Fruit fly (Drosophila melanogaster) whole organism, embryonic: ENCODE results near the gene PIP82.

Source experiments
- Blimp-1 ChIP-seq: fragments of 200-800 bp; sonication (Bioruptor generic); optimal IDR thresholded peaks from 3 replicates; lab custom pipeline; 2018; ENCODE audit warnings: missing biosample characterization, missing genetic modification characterization, mild to moderate bottlenecking, moderate library complexity, missing genetic modification reagents
- BtbVII ChIP-seq: fragments of 200-800 bp; sonication (Bioruptor generic); optimal IDR thresholded peaks from 3 replicates; lab custom pipeline; 2017; ENCODE audit warnings: missing biosample characterization, mild to moderate bottlenecking, missing genetic modification characterization
- C15 ChIP-seq: fragments of 200-800 bp; sonication (Bioruptor generic); IDR thresholded peaks from 3 replicates; pipeline ENCODE4 v1.3.6; 2022; ENCODE audit warnings: missing biosample characterization, missing genetic modification characterization
- CG10565 ChIP-seq: fragments of 200-800 bp; sonication (Bioruptor generic); optimal IDR thresholded peaks from 3 replicates; lab custom pipeline; 2016; ENCODE audit warnings: missing biosample characterization, mild to moderate bottlenecking, missing genetic modification characterization
- CG11456 ChIP-seq: fragments of 200-800 bp; sonication (Bioruptor generic); IDR thresholded peaks from 3 replicates; pipeline ENCODE4 v1.3.6; 2022; ENCODE audit warnings: missing biosample characterization, missing genetic modification characterization
- CG11723 ChIP-seq: fragments of 200-800 bp; sonication (Bioruptor generic); optimal IDR thresholded peaks from 2 replicates; lab custom pipeline; 2017; ENCODE audit warnings: missing biosample characterization, mild to moderate bottlenecking, missing genetic modification characterization
- CG13123 ChIP-seq: fragments of 200-800 bp; sonication (Bioruptor generic); optimal IDR thresholded peaks from 2 replicates; lab custom pipeline; 2016; ENCODE audit warnings: missing biosample characterization, missing genetic modification characterization
- CG14014 ChIP-seq: fragments of 200-800 bp; sonication (Bioruptor generic); IDR thresholded peaks from 2 replicates; pipeline ENCODE4 v1.3.6; 2022; ENCODE audit warnings: missing biosample characterization, missing genetic modification characterization
- CG14050 ChIP-seq: fragments of 200-800 bp; sonication (Bioruptor generic); IDR thresholded peaks from 3 replicates; pipeline ENCODE4 v1.3.6; 2022; ENCODE audit warnings: missing biosample characterization, missing genetic modification characterization
- CG16813 ChIP-seq: fragments of 200-800 bp; sonication (Bioruptor generic); IDR thresholded peaks from 3 replicates; pipeline ENCODE4 v1.3.6; 2022; ENCODE audit warnings: missing biosample characterization, missing genetic modification characterization; ENCODE audit not compliant: partially characterized antibody
- CG18599 ChIP-seq: fragments of 200-800 bp; sonication (Bioruptor generic); optimal IDR thresholded peaks from 3 replicates; lab custom pipeline; 2017; ENCODE audit warnings: missing biosample characterization, missing genetic modification characterization, mild to moderate bottlenecking, moderate library complexity, missing genetic modification reagents
- CG3281 ChIP-seq: fragments of 200-800 bp; sonication (Bioruptor generic); optimal IDR thresholded peaks from 3 replicates; lab custom pipeline; 2017; ENCODE audit warnings: missing biosample characterization, mild to moderate bottlenecking, missing genetic modification characterization
- CG33557 ChIP-seq: fragments of 200-800 bp; sonication (Bioruptor generic); optimal IDR thresholded peaks from 2 replicates; lab custom pipeline; 2019; ENCODE audit warnings: missing biosample characterization, mild to moderate bottlenecking, missing genetic modification characterization, moderate library complexity
- CG3847 ChIP-seq: fragments of 200-800 bp; sonication (Bioruptor generic); IDR thresholded peaks from 2 replicates; pipeline ENCODE4 v1.3.6; 2022; ENCODE audit warnings: missing biosample characterization, missing genetic modification characterization
- CG4328 ChIP-seq: fragments of 200-800 bp; sonication (Bioruptor generic); optimal IDR thresholded peaks from 3 replicates; lab custom pipeline; 2017; ENCODE audit warnings: missing biosample characterization, missing genetic modification reagents, missing genetic modification characterization
- CG5180 ChIP-seq: fragments of 200-800 bp; sonication (Bioruptor generic); optimal IDR thresholded peaks from 3 replicates; lab custom pipeline; 2017; ENCODE audit warnings: missing biosample characterization, missing genetic modification characterization, mild to moderate bottlenecking, moderate library complexity, missing genetic modification reagents
- CG6813 ChIP-seq: fragments of 200-800 bp; sonication (Bioruptor generic); optimal IDR thresholded peaks from 2 replicates; lab custom pipeline; 2017; ENCODE audit warnings: missing biosample characterization, missing genetic modification characterization, mild to moderate bottlenecking, moderate library complexity, missing genetic modification reagents
- CG7786 ChIP-seq: fragments of 200-800 bp; sonication (Bioruptor generic); optimal IDR thresholded peaks from 2 replicates; lab custom pipeline; 2016; ENCODE audit warnings: missing biosample characterization, missing genetic modification characterization
- CG8089 ChIP-seq: fragments of 200-800 bp; sonication (Bioruptor generic); optimal IDR thresholded peaks from 3 replicates; lab custom pipeline; 2016; ENCODE audit warnings: missing biosample characterization, missing genetic modification characterization
- CG9437 ChIP-seq: fragments of 200-800 bp; sonication (Bioruptor generic); optimal IDR thresholded peaks from 2 replicates; lab custom pipeline; 2018; ENCODE audit warnings: missing biosample characterization, mild to moderate bottlenecking, missing genetic modification characterization
- CG9797 ChIP-seq: fragments of 200-800 bp; sonication (Bioruptor generic); optimal IDR thresholded peaks from 3 replicates; lab custom pipeline; 2018; ENCODE audit warnings: missing biosample characterization, mild to moderate bottlenecking, missing genetic modification characterization
- CG9876 ChIP-seq: fragments of 200-800 bp; sonication (Bioruptor generic); optimal IDR thresholded peaks from 2 replicates; lab custom pipeline; 2016; ENCODE audit warnings: missing biosample characterization, missing genetic modification characterization
- Dad ChIP-seq: fragments of 200-800 bp; sonication (Bioruptor generic); optimal IDR thresholded peaks from 3 replicates; lab custom pipeline; 2016; ENCODE audit warnings: missing biosample characterization, missing genetic modification characterization
- HLH54F ChIP-seq: fragments of 200-800 bp; sonication (Bioruptor generic); optimal IDR thresholded peaks from 3 replicates; lab custom pipeline; 2016; ENCODE audit warnings: missing biosample characterization, missing genetic modification characterization
- Hey ChIP-seq: fragments of 200-800 bp; sonication (Bioruptor generic); optimal IDR thresholded peaks from 3 replicates; lab custom pipeline; 2018; ENCODE audit warnings: missing biosample characterization, mild to moderate bottlenecking, missing genetic modification characterization
- Hr39 ChIP-seq: fragments of >200 bp; optimal IDR thresholded peaks from 2 replicates; lab custom pipeline; 2017
- Oaz ChIP-seq: fragments of 200-800 bp; sonication (Bioruptor generic); IDR thresholded peaks from 2 replicates; pipeline ENCODE4 v1.3.6; 2022; ENCODE audit warnings: missing biosample characterization, missing genetic modification characterization
- Side ChIP-seq: fragments of 200-800 bp; sonication (Bioruptor generic); optimal IDR thresholded peaks from 2 replicates; lab custom pipeline; 2016; ENCODE audit warnings: missing biosample characterization, missing genetic modification characterization
- Stat92E ChIP-seq, 3 experiments: fragments of >200 bp in 2 of 3; fragments of 200-800 bp in 1 of 3; sonication (Bioruptor generic) in 1 of 3; optimal IDR thresholded peaks; 2 replicates each; lab custom pipeline; 2017 to 2019; ENCODE audit warnings: missing biosample characterization in 3 of 3, missing genetic modification characterization in 3 of 3, mild to moderate bottlenecking in 1 of 3, moderate library complexity in 1 of 3
- ato ChIP-seq: fragments of 200-800 bp; sonication (Bioruptor generic); IDR thresholded peaks from 2 replicates; pipeline ENCODE4 v1.3.6; 2022; ENCODE audit warnings: missing biosample characterization, missing genetic modification characterization; ENCODE audit not compliant: partially characterized antibody
- corto ChIP-seq: fragments of 200-800 bp; sonication (Bioruptor generic); optimal IDR thresholded peaks from 2 replicates; lab custom pipeline; 2016; ENCODE audit warnings: missing biosample characterization, mild to moderate bottlenecking, missing genetic modification characterization, moderate library complexity
- ems ChIP-seq: fragments of 200-800 bp; sonication (Bioruptor generic); optimal IDR thresholded peaks from 3 replicates; lab custom pipeline; 2016; ENCODE audit warnings: missing biosample characterization, missing genetic modification characterization
- eve ChIP-seq, 2 experiments: fragments of >200 bp; optimal IDR thresholded peaks; 2 replicates each; lab custom pipeline; 2017; ENCODE audit warnings: missing biosample characterization in 2 of 2, missing genetic modification characterization in 2 of 2
- eyg ChIP-seq: fragments of 200-800 bp; sonication (Bioruptor generic); optimal IDR thresholded peaks from 3 replicates; lab custom pipeline; 2016; ENCODE audit warnings: missing biosample characterization, missing genetic modification characterization
- gce ChIP-seq: fragments of 200-800 bp; sonication (Bioruptor generic); IDR thresholded peaks from 3 replicates; pipeline ENCODE4 v1.3.6; 2022; ENCODE audit warnings: missing biosample characterization, missing genetic modification characterization
- gcm ChIP-seq: fragments of 200-800 bp; sonication (Bioruptor generic); optimal IDR thresholded peaks from 2 replicates; lab custom pipeline; 2019; ENCODE audit warnings: missing biosample characterization, mild to moderate bottlenecking, missing genetic modification characterization, moderate library complexity
- gfzf ChIP-seq: fragments of 200-800 bp; sonication (Bioruptor generic); optimal IDR thresholded peaks from 2 replicates; lab custom pipeline; 2016; ENCODE audit warnings: missing biosample characterization, mild to moderate bottlenecking, missing genetic modification characterization, moderate library complexity
- hkb ChIP-seq, 2 experiments: fragments of 200-800 bp in 1 of 2; fragments of >200 bp in 1 of 2; sonication (Bioruptor generic) in 1 of 2; IDR thresholded peaks in 1 of 2; optimal IDR thresholded peaks in 1 of 2; 2 replicates each; pipeline versions ENCODE4 v1.3.6 to Lab custom; 2017 to 2022; ENCODE audit warnings: missing biosample characterization in 1 of 2, missing genetic modification characterization in 1 of 2
- nom ChIP-seq: fragments of 200-800 bp; sonication (Bioruptor generic); optimal IDR thresholded peaks from 2 replicates; lab custom pipeline; 2017; ENCODE audit warnings: missing biosample characterization, missing genetic modification characterization, mild to moderate bottlenecking, moderate library complexity, missing genetic modification reagents
- onecut ChIP-seq: fragments of 200-800 bp; sonication (Bioruptor generic); IDR thresholded peaks from 2 replicates; pipeline ENCODE4 v1.3.6; 2022; ENCODE audit warnings: missing biosample characterization, missing genetic modification characterization
- pan ChIP-seq, 4 experiments: fragments of >200 bp in 3 of 4; fragments of 200-800 bp in 1 of 4; sonication (Bioruptor generic) in 1 of 4; optimal IDR thresholded peaks in 3 of 4; IDR thresholded peaks in 1 of 4; 2 replicates each; pipeline versions ENCODE4 v1.3.6 to Lab custom; 2017 to 2022; ENCODE audit warnings: missing biosample characterization in 2 of 4, missing genetic modification characterization in 2 of 4, mixed read lengths in 1 of 4
- sens ChIP-seq: fragments of 200-800 bp; sonication (Bioruptor generic); peaks from one replicate; lab custom pipeline; 2016; ENCODE audit warnings: missing biosample characterization, missing genetic modification characterization
- sisA ChIP-seq: fragments of 200-800 bp; sonication (Bioruptor generic); IDR thresholded peaks from 2 replicates; pipeline ENCODE4 v1.3.6; 2022; ENCODE audit warnings: missing biosample characterization, missing genetic modification characterization
- sob ChIP-seq: fragments of 200-800 bp; sonication (Bioruptor generic); IDR thresholded peaks from 2 replicates; pipeline ENCODE4 v1.3.6; 2022; ENCODE audit warnings: missing biosample characterization, missing genetic modification characterization
- stwl ChIP-seq: fragments of 200-800 bp; sonication (Bioruptor generic); optimal IDR thresholded peaks from 3 replicates; lab custom pipeline; 2018; ENCODE audit warnings: missing biosample characterization, mild to moderate bottlenecking, missing genetic modification characterization, moderate library complexity
- unc-4 ChIP-seq: fragments of 200-800 bp; sonication (Bioruptor generic); IDR thresholded peaks from 2 replicates; pipeline ENCODE4 v1.3.6; 2022; ENCODE audit warnings: missing biosample characterization, missing genetic modification characterization; ENCODE audit not compliant: partially characterized antibody
- vnd ChIP-seq: fragments of 200-800 bp; sonication (Bioruptor generic); IDR thresholded peaks from 3 replicates; pipeline ENCODE4 v1.3.6; 2022; ENCODE audit warnings: missing biosample characterization, missing genetic modification characterization; ENCODE audit not compliant: partially characterized antibody
- wdn ChIP-seq: fragments of 200-800 bp; sonication (Bioruptor generic); IDR thresholded peaks from 2 replicates; pipeline ENCODE4 v1.3.6; 2022; ENCODE audit warnings: missing biosample characterization, missing genetic modification characterization

Gene PIP82

DNA sequence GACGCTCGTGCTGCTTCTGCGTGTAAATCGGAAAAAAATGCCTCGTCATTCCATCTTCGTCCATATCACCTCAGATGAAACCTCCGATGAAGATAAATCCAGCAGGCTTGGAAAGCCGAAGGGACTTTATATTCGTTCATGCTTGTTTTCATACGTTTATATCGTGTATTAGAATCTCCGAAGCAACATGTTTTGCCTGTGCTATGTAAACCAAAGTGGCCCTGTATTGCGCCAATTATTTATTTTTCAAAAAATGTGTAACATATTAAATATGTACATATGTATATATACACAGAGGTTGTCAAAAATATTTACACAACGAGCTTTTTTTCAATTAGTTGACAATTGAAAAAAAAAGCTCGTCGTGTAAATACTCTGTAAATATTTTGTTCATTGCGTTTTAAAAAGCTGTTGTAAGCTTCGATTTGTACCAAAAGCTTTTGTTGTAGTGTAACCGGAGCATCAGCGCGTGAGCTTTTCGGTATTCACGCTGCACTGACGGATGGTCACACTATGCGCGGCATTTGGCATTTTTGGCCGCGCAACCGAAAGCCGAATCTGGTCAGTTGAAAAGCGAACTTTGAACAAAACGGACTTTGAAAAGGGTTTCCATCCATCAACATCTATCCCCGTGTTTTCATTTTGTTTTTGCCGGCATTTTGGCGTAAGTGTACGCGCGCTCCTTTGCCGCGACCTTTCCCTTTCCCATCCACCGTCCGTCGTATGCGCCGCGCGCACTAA is 44.4 kb upstream of the PIP82 start, which contains the start of gene CG12065 (continued):
- TF ChIP-seq Blimp-1 (GFP tag; lab: Kevin White, UChicago): peak; percentile 79
- peak; percentile 42 for TF ChIP-seq CG5180 (GFP tag; lab: Kevin White, UChicago)
- peak in 1 of 3 experiments; percentile 35 for TF ChIP-seq Stat92E (GFP tag; optimal IDR thresholded peaks at IDR 0.05; lab: Kevin White, UChicago)
- no peak for TF ChIP-seq eve (GFP tag; optimal IDR thresholded peaks at IDR 0.05; lab: Kevin White, UChicago)
- no peak for TF ChIP-seq CG13123 (GFP tag; lab: Kevin White, UChicago)
- peak; percentile 41; the same call in 1 of the 2 replicates for TF ChIP-seq CG14014 (GFP tag; lab: Robert Waterston, UW)
- peak; percentile 76 for TF ChIP-seq CG33557 (GFP tag; lab: Kevin White, UChicago)
- peak; percentile 96 for TF ChIP-seq gfzf (GFP tag; lab: Kevin White, UChicago)
- TF ChIP-seq CG9437 (GFP tag; lab: Kevin White, UChicago): no peak
- no peak for TF ChIP-seq onecut (GFP tag; lab: Robert Waterston, UW)
- no peak for TF ChIP-seq wdn (GFP tag; lab: Robert Waterston, UW)
- TF ChIP-seq corto (GFP tag; lab: Kevin White, UChicago): peak; percentile 12
- TF ChIP-seq CG9876 (GFP tag; lab: Kevin White, UChicago): no peak
- TF ChIP-seq CG11723 (GFP tag; lab: Kevin White, UChicago): no peak
- TF ChIP-seq CG8089 (GFP tag; lab: Kevin White, UChicago): no peak
- no peak for TF ChIP-seq CG16813 (GFP tag; lab: Robert Waterston, UW)
- peak; percentile 47 for TF ChIP-seq gcm (GFP tag; lab: Kevin White, UChicago)
- TF ChIP-seq gce (GFP tag; lab: Robert Waterston, UW): 0 out of 3 replicates have a peak, but pooled peaks have one; percentile 12
- TF ChIP-seq Oaz (GFP tag; lab: Robert Waterston, UW): no peak
- TF ChIP-seq Hr39 (lab: Kevin White, UChicago): no peak
- TF ChIP-seq BtbVII (GFP tag; lab: Kevin White, UChicago): no peak
- TF ChIP-seq nom: peak; percentile 43
- no peak for TF ChIP-seq Hey (tag; lab: Kevin White, UChicago)
- no peak for TF ChIP-seq CG7786 (GFP tag; lab: Kevin White, UChicago)
- TF ChIP-seq CG4328 (GFP tag; lab: Kevin White, UChicago): peak; percentile 70
- no peak for TF ChIP-seq vnd (GFP tag; lab: Robert Waterston, UW)
- peak; percentile 63 for TF ChIP-seq ato
- no peak for TF ChIP-seq CG10565 (GFP tag; lab: Kevin White, UChicago)
- TF ChIP-seq CG6813 (GFP tag; lab: Kevin White, UChicago): peak; percentile 69
- TF ChIP-seq sisA (GFP tag; lab: Robert Waterston, UW): no peak
- no peak for TF ChIP-seq eyg (GFP tag; lab: Kevin White, UChicago)
- peak; percentile 42 for TF ChIP-seq CG3281 (GFP tag; lab: Kevin White, UChicago)
- TF ChIP-seq HLH54F: no peak
- TF ChIP-seq stwl (tag; lab: Kevin White, UChicago): peak; percentile 44
- no peak for TF ChIP-seq CG11456 (GFP tag; lab: Robert Waterston, UW)
- peak; percentile 94 for TF ChIP-seq CG9797
- peak; percentile 59 for TF ChIP-seq CG18599 (GFP tag; lab: Kevin White, UChicago)
- no peak for TF ChIP-seq CG14050 (GFP tag; lab: Robert Waterston, UW)
- TF ChIP-seq ems (GFP tag; lab: Kevin White, UChicago): no peak
- no peak for TF ChIP-seq hkb (optimal IDR thresholded peaks at IDR 0.05; lab: Kevin White, UChicago)
- peak; percentile 36; the same call in 1 of the 2 replicates for TF ChIP-seq hkb (GFP tag; IDR thresholded peaks at IDR 0.05; lab: Robert Waterston, UW)
- 0 out of 3 replicates have a peak, but pooled peaks have one; percentile 41 for TF ChIP-seq C15 (GFP tag; lab: Robert Waterston, UW)
- no peak; the same call in 1 of the 2 replicates for TF ChIP-seq sob (GFP tag; lab: Robert Waterston, UW)
- peak; percentile 60 for TF ChIP-seq CG3847 (GFP tag; lab: Robert Waterston, UW)
- TF ChIP-seq Dad (GFP tag; lab: Kevin White, UChicago): no peak
- 0 out of 2 replicates have a peak, but pooled peaks have one; percentile 28 for TF ChIP-seq unc-4 (GFP tag; lab: Robert Waterston, UW)
- TF ChIP-seq pan (optimal IDR thresholded peaks at IDR 0.05; lab: Kevin White, UChicago): no peak
- no peak for TF ChIP-seq pan (GFP tag; optimal IDR thresholded peaks at IDR 0.05 in 1 of 2, IDR thresholded peaks at IDR 0.05 in 1 of 2)
- no peak for TF ChIP-seq sens (GFP tag; lab: Kevin White, UChicago)
- TF ChIP-seq Side (GFP tag; lab: Kevin White, UChicago): no peak
